Fruit fly (Drosophila melanogaster) Kc167 (cell line): Measurements from ENCODE around the gene flfl.

ENCODE experiments used
- Myc ChIP-seq: fragments of >200 bp; optimal IDR thresholded peaks from 2 replicates; lab custom pipeline; 2017; ENCODE audit warnings: missing external identifiers
- h ChIP-seq: fragments of >200 bp; optimal IDR thresholded peaks from 3 replicates; lab custom pipeline; 2018; ENCODE audit warnings: missing external identifiers
- psq ChIP-seq: fragments of >200 bp; optimal IDR thresholded peaks from 2 replicates; lab custom pipeline; 2017; ENCODE audit warnings: missing external identifiers
- ttk ChIP-seq: sonication (Bioruptor generic); optimal IDR thresholded peaks from 2 replicates; lab custom pipeline; 2017; ENCODE audit warnings: missing external identifiers

DNA sequence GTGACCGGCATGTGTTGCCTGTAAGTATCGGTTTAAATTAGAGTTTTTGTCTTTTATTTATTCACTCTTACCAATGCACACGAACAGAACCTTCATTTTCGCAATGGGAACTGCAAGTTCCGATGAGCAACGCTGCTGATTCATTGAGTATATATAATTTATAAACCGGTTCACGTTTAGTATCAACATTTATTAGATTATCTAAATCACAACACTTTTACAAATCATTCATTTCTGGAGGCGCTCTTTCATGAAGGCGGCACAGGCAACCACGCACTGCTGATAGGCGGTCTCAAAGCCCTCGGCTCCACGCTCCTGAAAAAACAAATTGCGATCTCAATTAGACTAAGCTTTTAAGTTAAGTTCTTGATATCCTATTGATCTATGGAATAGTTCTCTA, 26.1 kb downstream of the flfl start, which contains the start of gene Argp:
- TF ChIP-seq ttk (no peak), Myc (lab: Kevin White, UChicago) (no peak), psq (no peak), h (no peak)
